Worm (Caenorhabditis elegans) whole organism, young adult: ENCODE measurements around the gene C25B8.8.

Experiments
- C06A6.2 ChIP-seq: fragments of 200-800 bp; sonication (Bioruptor generic); conservative IDR thresholded peaks from 2 replicates; pipeline ENCODE4 v1.3.6; 2022; ENCODE audit warnings: missing genetic modification characterization, missing compliant biosample characterization
- T26A5.8 ChIP-seq: sonication (generic microtip); optimal IDR thresholded peaks from 2 replicates; lab custom pipeline; 2016; ENCODE audit warnings: missing genetic modification characterization, missing compliant biosample characterization
- atf-7 ChIP-seq: sonication (generic microtip); optimal IDR thresholded peaks from 2 replicates; lab custom pipeline; 2017; ENCODE audit warnings: mild to moderate bottlenecking, missing genetic modification characterization, missing compliant biosample characterization
- ekl-4 ChIP-seq: fragments of 200-800 bp; sonication (Bioruptor generic); IDR thresholded peaks from 2 replicates; pipeline ENCODE4 v1.3.6; 2022; ENCODE audit warnings: missing genetic modification reagents, missing genetic modification characterization, missing compliant biosample characterization
- ets-4 ChIP-seq: fragments of 200-800 bp; sonication (Bioruptor generic); optimal IDR thresholded peaks from 2 replicates; lab custom pipeline; 2018; ENCODE audit warnings: mild to moderate bottlenecking, missing genetic modification characterization, missing compliant biosample characterization
- hlh-12 ChIP-seq: sonication (generic microtip); optimal IDR thresholded peaks from 2 replicates; lab custom pipeline; 2016; ENCODE audit warnings: missing genetic modification characterization, missing compliant biosample characterization
- hmg-20 ChIP-seq: fragments of 200-800 bp; sonication (Bioruptor generic); IDR thresholded peaks from 2 replicates; pipeline ENCODE4 v1.3.6; 2022; ENCODE audit warnings: missing genetic modification reagents, missing genetic modification characterization, missing compliant biosample characterization
- let-607 ChIP-seq, 2 experiments: fragments of 200-800 bp in 1 of 2; sonication (Bioruptor generic) in 1 of 2; sonication (generic microtip) in 1 of 2; optimal IDR thresholded peaks; 2 replicates each; lab custom pipeline; 2016 to 2018; ENCODE audit warnings: mild to moderate bottlenecking in 2 of 2, missing compliant biosample characterization in 2 of 2, missing genetic modification characterization in 2 of 2, moderate library complexity in 2 of 2, missing genotype in 1 of 2
- mcd-1 ChIP-seq: fragments of 200-800 bp; sonication (Bioruptor generic); IDR thresholded peaks from 2 replicates; pipeline ENCODE4 v1.3.6; 2022; ENCODE audit warnings: missing genetic modification reagents, missing genetic modification characterization, missing compliant biosample characterization
- nfyb-1 ChIP-seq: fragments of 200-800 bp; sonication (Bioruptor generic); IDR thresholded peaks from 2 replicates; pipeline ENCODE4 v1.3.6; 2022; ENCODE audit warnings: missing genetic modification reagents, missing genetic modification characterization, missing compliant biosample characterization
- nhr-120 ChIP-seq: fragments of 200-800 bp; sonication (Bioruptor generic); IDR thresholded peaks from 2 replicates; pipeline ENCODE4 v1.3.6; 2022; ENCODE audit warnings: missing genetic modification characterization, missing compliant biosample characterization
- nhr-179 ChIP-seq: sonication (generic microtip); optimal IDR thresholded peaks from 2 replicates; lab custom pipeline; 2016; ENCODE audit warnings: mild to moderate bottlenecking, missing genetic modification characterization, missing compliant biosample characterization
- nhr-80 ChIP-seq: sonication (generic microtip); optimal IDR thresholded peaks from 2 replicates; lab custom pipeline; 2016; ENCODE audit warnings: missing genetic modification characterization, missing compliant biosample characterization
- rec-8 ChIP-seq, 2 experiments: sonication (generic microtip); optimal IDR thresholded peaks; 2 replicates each; lab custom pipeline; 2016; ENCODE audit warnings: mild to moderate bottlenecking in 2 of 2, missing genetic modification characterization in 2 of 2, missing genetic modification reagents in 2 of 2, missing genotype in 2 of 2, missing biosample characterization in 1 of 2, missing compliant biosample characterization in 1 of 2, moderate library complexity in 1 of 2
- sea-2 ChIP-seq: fragments of 200-800 bp; sonication (Bioruptor generic); IDR thresholded peaks from 2 replicates; pipeline ENCODE4 v1.3.6; 2022; ENCODE audit warnings: missing genetic modification characterization, missing compliant biosample characterization
- ztf-18 ChIP-seq: sonication (generic microtip); optimal IDR thresholded peaks from 2 replicates; lab custom pipeline; 2016; ENCODE audit warnings: missing genotype, mild to moderate bottlenecking, missing genetic modification characterization, missing compliant biosample characterization

C25B8.8 gene

DNA sequence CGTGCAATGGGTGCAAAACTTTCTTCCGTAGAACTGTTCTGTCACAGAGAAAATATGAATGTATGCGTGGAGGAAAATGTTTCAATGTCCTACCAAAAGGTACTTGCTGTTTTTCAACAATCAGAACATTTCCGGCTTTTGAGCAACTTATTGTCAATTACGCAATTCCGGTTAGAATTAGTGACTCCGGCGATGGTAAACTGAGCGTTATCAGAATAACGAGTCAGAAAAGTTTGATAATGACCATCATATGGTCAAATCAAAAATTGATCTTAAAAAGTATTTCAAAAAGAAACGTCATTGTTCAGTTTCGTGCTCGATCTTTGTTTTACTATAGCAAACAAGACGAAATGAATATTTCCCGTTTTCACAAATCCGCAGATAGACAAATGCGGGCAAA lies 47.0 kb downstream of the C25B8.8 start:
- no peak for TF ChIP-seq ets-4
- peak; percentile 38 for TF ChIP-seq nhr-80 (tag; lab: Kevin White, UChicago)
- TF ChIP-seq nhr-120 = 0 out of 2 replicates have a peak, but pooled peaks have one; percentile 57

DNA sequence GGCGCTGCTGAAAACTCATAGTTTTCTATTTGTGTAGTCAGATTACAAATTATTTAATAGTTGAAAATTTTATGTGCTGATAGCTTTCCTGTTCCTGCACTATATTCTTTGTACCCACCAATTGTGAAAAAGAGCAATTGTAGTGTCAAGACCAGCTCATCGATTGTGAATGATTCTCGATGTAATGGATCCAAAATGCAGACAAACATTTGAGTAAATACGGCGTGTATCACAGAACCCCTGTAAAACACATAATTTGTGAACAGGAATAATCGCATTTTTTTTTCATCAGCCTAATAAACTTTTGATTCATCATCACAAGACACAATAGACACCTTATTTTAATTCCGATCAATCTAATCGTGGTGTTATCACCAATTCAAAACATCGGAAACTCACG lies 52.5 kb downstream of the C25B8.8 start:
- no peak for TF ChIP-seq hlh-12 (tag; lab: Kevin White, UChicago)
- no peak for TF ChIP-seq nhr-179 (tag; lab: Kevin White, UChicago)
- no peak for TF ChIP-seq sea-2
- peak; percentile 5; the same call in 1 of the 2 replicates for TF ChIP-seq nfyb-1 (GFP tag; lab: Robert Waterston, UW)
- TF ChIP-seq ekl-4 (GFP tag; lab: Robert Waterston, UW) = 0 out of 2 replicates have a peak, but pooled peaks have one; percentile 30
- no peak for TF ChIP-seq let-607 (tag; optimal IDR thresholded peaks at IDR 0.05; lab: Kevin White, UChicago)
- TF ChIP-seq nhr-80 (tag; lab: Kevin White, UChicago) = peak; percentile 31
- TF ChIP-seq, all 124 proteins: peak for 3

DNA sequence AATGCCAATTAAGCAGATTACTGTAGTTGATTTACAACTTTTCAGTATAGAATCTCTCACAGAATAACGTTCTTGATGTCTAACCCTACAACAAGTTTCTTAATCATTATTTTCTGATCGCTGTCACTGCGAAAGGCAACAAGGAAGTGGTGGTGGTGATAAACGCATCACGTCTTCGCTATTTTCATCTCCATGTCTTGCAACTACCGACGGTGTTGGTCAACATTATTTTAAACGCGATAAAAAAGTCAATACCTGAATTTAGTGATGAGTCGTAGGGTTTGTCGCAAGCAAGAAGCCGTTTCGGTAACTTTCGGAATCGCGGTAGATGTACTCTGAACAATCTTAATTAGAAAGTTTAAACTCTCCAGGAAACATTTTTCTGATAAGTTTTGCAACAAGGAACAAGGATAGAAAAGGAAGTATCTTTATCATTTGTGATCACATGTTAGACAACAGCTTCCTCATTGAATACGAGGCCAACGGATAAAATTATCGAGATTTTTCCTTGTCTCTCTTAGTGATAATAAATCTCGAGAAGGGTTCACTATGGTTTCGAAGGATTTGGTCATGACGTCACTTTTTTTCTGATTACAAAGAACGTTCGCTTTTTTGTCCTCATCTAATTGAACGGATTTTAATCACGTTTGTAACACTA lies 54.1 kb downstream of the C25B8.8 start:
- TF ChIP-seq atf-7 (tag; lab: Kevin White, UChicago) (peak; percentile 69), sea-2 (no peak), hmg-20 (no peak), T26A5.8 (tag; lab: Kevin White, UChicago) (no peak), rec-8 (tag; optimal IDR thresholded peaks at IDR 0.05; lab: Kevin White, UChicago) (no peak), ztf-18 (no peak), C06A6.2 (GFP tag; lab: Robert Waterston, UW) (no peak), mcd-1 (GFP tag; lab: Robert Waterston, UW) (no peak)
